Fruit fly (Drosophila melanogaster) whole organism, embryonic: ENCODE data around the gene CG13096.

Experiments used
- CG10979 ChIP-seq: fragments of 200-800 bp; sonication (Bioruptor generic); optimal IDR thresholded peaks from 2 replicates; lab custom pipeline; 2018; ENCODE audit warnings: missing biosample characterization, mild to moderate bottlenecking, missing genetic modification characterization, moderate library complexity
- CG11504 ChIP-seq: fragments of 200-800 bp; sonication (Bioruptor generic); optimal IDR thresholded peaks from 3 replicates; lab custom pipeline; 2019; ENCODE audit warnings: missing biosample characterization, mild to moderate bottlenecking, missing genetic modification characterization, moderate library complexity
- CG14710 ChIP-seq: fragments of 200-800 bp; sonication (Bioruptor generic); optimal IDR thresholded peaks from 3 replicates; lab custom pipeline; 2019; ENCODE audit warnings: missing biosample characterization, mild to moderate bottlenecking, missing genetic modification characterization, moderate library complexity
- CG15479 ChIP-seq: fragments of 200-800 bp; sonication (Bioruptor generic); optimal IDR thresholded peaks from 3 replicates; lab custom pipeline; 2019; ENCODE audit warnings: missing biosample characterization, mild to moderate bottlenecking, missing genetic modification characterization, moderate library complexity
- CG1603 ChIP-seq: fragments of 200-800 bp; sonication (Bioruptor generic); optimal IDR thresholded peaks from 2 replicates; lab custom pipeline; 2019; ENCODE audit warnings: missing biosample characterization, mild to moderate bottlenecking, missing genetic modification characterization, moderate library complexity
- CG17829 ChIP-seq: fragments of 200-800 bp; optimal IDR thresholded peaks from 2 replicates; lab custom pipeline; 2019; ENCODE audit warnings: missing biosample characterization, mild to moderate bottlenecking, missing genetic modification characterization, moderate library complexity
- CG2199 ChIP-seq: fragments of 200-800 bp; sonication (Bioruptor generic); IDR thresholded peaks from 3 replicates; pipeline ENCODE4 v1.3.6; 2022; ENCODE audit warnings: missing biosample characterization, missing genetic modification characterization
- CG2712 ChIP-seq: fragments of 200-800 bp; optimal IDR thresholded peaks from 3 replicates; lab custom pipeline; 2019; ENCODE audit warnings: missing biosample characterization, mild to moderate bottlenecking, missing genetic modification characterization, moderate library complexity
- CG34422 ChIP-seq: fragments of 200-800 bp; sonication (Bioruptor generic); IDR thresholded peaks from 3 replicates; pipeline ENCODE4 v1.3.6; 2022; ENCODE audit warnings: missing biosample characterization, missing genetic modification characterization
- CG4282 ChIP-seq: fragments of 200-800 bp; sonication (Bioruptor generic); optimal IDR thresholded peaks from 2 replicates; lab custom pipeline; 2016; ENCODE audit warnings: missing biosample characterization, missing genetic modification characterization
- CG4707 ChIP-seq: fragments of 200-800 bp; sonication (Bioruptor generic); optimal IDR thresholded peaks from 2 replicates; lab custom pipeline; 2018; ENCODE audit warnings: missing biosample characterization, mild to moderate bottlenecking, missing genetic modification characterization, moderate library complexity
- CG6254 ChIP-seq: fragments of 200-800 bp; sonication (Bioruptor generic); optimal IDR thresholded peaks from 3 replicates; lab custom pipeline; 2017; ENCODE audit warnings: mild to moderate bottlenecking, missing biosample characterization, missing genetic modification reagents, missing genetic modification characterization
- CG8478 ChIP-seq: fragments of >200 bp; optimal IDR thresholded peaks from 2 replicates; lab custom pipeline; 2018
- CoRest ChIP-seq: fragments of 200-800 bp; sonication (Bioruptor generic); optimal IDR thresholded peaks from 3 replicates; lab custom pipeline; 2018; ENCODE audit warnings: missing biosample characterization, mild to moderate bottlenecking, missing genetic modification characterization, moderate library complexity
- D ChIP-seq, 2 experiments: fragments of 200-800 bp in 1 of 2; fragments of >200 bp in 1 of 2; sonication (Bioruptor generic) in 1 of 2; optimal IDR thresholded peaks; 2 replicates in 1 of 2; 3 replicates in 1 of 2; lab custom pipeline; 2017; ENCODE audit warnings: mild to moderate bottlenecking in 1 of 2, missing biosample characterization in 1 of 2, missing genetic modification characterization in 1 of 2, missing genetic modification reagents in 1 of 2
- D19A ChIP-seq: fragments of 200-800 bp; optimal IDR thresholded peaks from 3 replicates; lab custom pipeline; 2019; ENCODE audit warnings: missing biosample characterization, mild to moderate bottlenecking, missing genetic modification characterization, moderate library complexity
- Dp ChIP-seq: fragments of 200-800 bp; sonication (Bioruptor generic); optimal IDR thresholded peaks from 2 replicates; lab custom pipeline; 2018; ENCODE audit warnings: missing biosample characterization, mild to moderate bottlenecking, missing genetic modification characterization, moderate library complexity
- HLH54F ChIP-seq: fragments of 200-800 bp; sonication (Bioruptor generic); optimal IDR thresholded peaks from 3 replicates; lab custom pipeline; 2016; ENCODE audit warnings: missing biosample characterization, missing genetic modification characterization
- Med ChIP-seq: fragments of 200-800 bp; sonication (Bioruptor generic); peaks from one replicate; lab custom pipeline; 2016; ENCODE audit warnings: missing biosample characterization, missing genetic modification characterization, mild to moderate bottlenecking, inconsistent platforms, moderate library complexity
- Pdp1 ChIP-seq, 2 experiments: fragments of 200-800 bp; sonication (Bioruptor generic); optimal IDR thresholded peaks; 3 replicates each; lab custom pipeline; 2016; ENCODE audit warnings: missing biosample characterization in 2 of 2, missing genetic modification characterization in 2 of 2, mild to moderate bottlenecking in 1 of 2, moderate library complexity in 1 of 2
- Sox102F ChIP-seq: fragments of 200-800 bp; sonication (Bioruptor generic); optimal IDR thresholded peaks from 2 replicates; lab custom pipeline; 2018; ENCODE audit warnings: missing biosample characterization, mild to moderate bottlenecking, missing genetic modification characterization, moderate library complexity
- ac ChIP-seq: fragments of 200-800 bp; sonication (Bioruptor generic); optimal IDR thresholded peaks from 3 replicates; lab custom pipeline; 2017; ENCODE audit warnings: missing biosample characterization, mild to moderate bottlenecking, missing genetic modification characterization
- bsh ChIP-seq, 2 experiments: fragments of 200-800 bp; sonication (Bioruptor generic); optimal IDR thresholded peaks; 2 replicates each; lab custom pipeline; 2017 to 2018; ENCODE audit warnings: mild to moderate bottlenecking in 2 of 2, missing biosample characterization in 2 of 2, missing genetic modification characterization in 2 of 2, moderate library complexity in 1 of 2
- cato ChIP-seq: fragments of 200-800 bp; sonication (Bioruptor generic); optimal IDR thresholded peaks from 2 replicates; lab custom pipeline; 2016; ENCODE audit warnings: missing biosample characterization, missing genetic modification characterization, borderline replicate concordance
- ci ChIP-seq: fragments of 200-800 bp; sonication (Bioruptor generic); IDR thresholded peaks from 3 replicates; pipeline ENCODE4 v1.3.6; 2022; ENCODE audit warnings: missing biosample characterization, missing genetic modification characterization
- dmrt11E ChIP-seq: fragments of 200-800 bp; sonication (Bioruptor generic); optimal IDR thresholded peaks from 3 replicates; lab custom pipeline; 2018; ENCODE audit warnings: missing biosample characterization, mild to moderate bottlenecking, missing genetic modification characterization, moderate library complexity
- gce ChIP-seq: fragments of 200-800 bp; sonication (Bioruptor generic); IDR thresholded peaks from 3 replicates; pipeline ENCODE4 v1.3.6; 2022; ENCODE audit warnings: missing biosample characterization, missing genetic modification characterization
- gem ChIP-seq: fragments of 200-800 bp; sonication (Bioruptor generic); optimal IDR thresholded peaks from 2 replicates; lab custom pipeline; 2019; ENCODE audit warnings: missing biosample characterization, mild to moderate bottlenecking, missing genetic modification characterization, moderate library complexity
- lola ChIP-seq, 3 experiments: fragments of >200 bp in 2 of 3; fragments of 200-800 bp in 1 of 3; sonication (Bioruptor generic) in 1 of 3; optimal IDR thresholded peaks; 2 replicates each; lab custom pipeline; 2017 to 2019; ENCODE audit warnings: missing biosample characterization in 3 of 3, missing genetic modification characterization in 3 of 3, mild to moderate bottlenecking in 1 of 3, moderate library complexity in 1 of 3
- mirr ChIP-seq: fragments of 200-800 bp; sonication (Bioruptor generic); optimal IDR thresholded peaks from 3 replicates; lab custom pipeline; 2018; ENCODE audit warnings: missing biosample characterization, mild to moderate bottlenecking, missing genetic modification characterization
- prd ChIP-seq, 3 experiments: fragments of >200 bp in 2 of 3; fragments of 200-800 bp in 1 of 3; sonication (Bioruptor generic) in 1 of 3; optimal IDR thresholded peaks in 2 of 3; IDR thresholded peaks in 1 of 3; 2 replicates in 2 of 3; 3 replicates in 1 of 3; pipeline versions ENCODE4 v1.3.6 to Lab custom; 2017 to 2022; ENCODE audit warnings: missing biosample characterization in 1 of 3, missing genetic modification characterization in 1 of 3
- row ChIP-seq: fragments of 200-800 bp; sonication (Bioruptor generic); IDR thresholded peaks from 3 replicates; pipeline ENCODE4 v1.3.6; 2022; ENCODE audit warnings: missing biosample characterization, missing genetic modification characterization
- sob ChIP-seq: fragments of 200-800 bp; sonication (Bioruptor generic); IDR thresholded peaks from 2 replicates; pipeline ENCODE4 v1.3.6; 2022; ENCODE audit warnings: missing biosample characterization, missing genetic modification characterization
- tup ChIP-seq: fragments of 200-800 bp; sonication (Bioruptor generic); optimal IDR thresholded peaks from 2 replicates; lab custom pipeline; 2016; ENCODE audit warnings: missing biosample characterization, mild to moderate bottlenecking, missing genetic modification characterization, moderate library complexity
- twi ChIP-seq: fragments of 200-800 bp; optimal IDR thresholded peaks from 2 replicates; lab custom pipeline; 2019; ENCODE audit warnings: missing biosample characterization, mild to moderate bottlenecking, missing genetic modification characterization, moderate library complexity
- unpg ChIP-seq: fragments of 200-800 bp; sonication (Bioruptor generic); optimal IDR thresholded peaks from 3 replicates; lab custom pipeline; 2018; ENCODE audit warnings: missing biosample characterization, mild to moderate bottlenecking, missing genetic modification characterization, moderate library complexity
- vvl ChIP-seq: fragments of 200-800 bp; sonication (Bioruptor generic); IDR thresholded peaks from 2 replicates; pipeline ENCODE4 v1.3.6; 2022; ENCODE audit warnings: missing biosample characterization, missing genetic modification characterization
- z ChIP-seq: fragments of 200-800 bp; sonication (Bioruptor generic); IDR thresholded peaks from 3 replicates; pipeline ENCODE4 v1.3.6; 2022; ENCODE audit warnings: missing biosample characterization, missing genetic modification characterization

The CG13096 gene

DNA sequence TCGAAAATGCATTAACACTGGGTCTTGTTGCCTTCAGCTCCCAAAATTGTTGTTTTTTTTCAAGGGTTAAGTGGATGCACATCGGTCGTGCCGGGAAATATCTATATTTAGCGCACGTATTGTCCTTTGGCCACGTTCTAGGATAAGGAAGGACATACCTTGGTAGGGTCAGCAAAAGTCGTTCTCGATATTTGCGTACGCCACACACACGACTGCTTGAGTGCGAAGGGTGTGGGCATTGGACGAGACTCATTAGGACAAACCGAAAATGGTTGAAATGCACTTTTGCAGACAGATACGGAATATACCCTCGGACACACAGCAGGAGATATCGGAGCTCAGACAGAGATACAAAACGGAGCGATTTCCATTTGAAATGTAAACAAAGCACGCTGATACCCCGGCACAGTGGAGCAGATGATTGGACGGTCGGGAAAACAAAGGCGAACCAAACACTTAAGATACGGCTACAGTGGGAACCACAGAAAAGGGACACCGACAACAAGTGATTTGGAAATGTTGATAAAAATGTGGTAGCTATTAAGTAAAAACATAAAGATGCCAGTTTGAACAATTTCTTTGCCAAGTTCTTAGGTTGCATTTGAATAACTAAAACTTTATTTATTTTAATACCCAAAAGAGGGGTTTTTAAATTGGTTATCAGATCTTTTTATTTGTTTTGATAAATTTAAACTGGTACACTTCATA is 33.9 kb upstream of the CG13096 start (continued):
- TF ChIP-seq dmrt11E (tag; lab: Kevin White, UChicago) (peak; percentile 31), CG4707 (GFP tag; lab: Kevin White, UChicago) (peak; percentile 39), sob (GFP tag; lab: Robert Waterston, UW) (0 out of 2 replicates have a peak, but pooled peaks have one; percentile 7), ac (GFP tag; lab: Kevin White, UChicago) (peak; percentile 14), HLH54F (GFP tag; lab: Kevin White, UChicago) (no peak), CG17829 (tag; lab: Kevin White, UChicago) (peak; percentile 40), prd (optimal IDR thresholded peaks at IDR 0.05; lab: Kevin White, UChicago) (no peak), prd (GFP tag; IDR thresholded peaks at IDR 0.05; lab: Robert Waterston, UW) (peak; percentile 20; the same call in 1 of the 3 replicates), CoRest (tag; lab: Kevin White, UChicago) (peak; percentile 17), vvl (GFP tag; lab: Robert Waterston, UW) (peak; percentile 24; the same call in 1 of the 2 replicates), CG34422 (GFP tag; lab: Robert Waterston, UW) (no peak), CG14710 (tag; lab: Kevin White, UChicago) (peak; percentile 9), Dp (GFP tag; lab: Kevin White, UChicago) (no peak), D (optimal IDR thresholded peaks at IDR 0.05; lab: Kevin White, UChicago) (no peak), D (GFP tag; optimal IDR thresholded peaks at IDR 0.05; lab: Kevin White, UChicago) (peak; percentile 22), CG2199 (0 out of 3 replicates have a peak, but pooled peaks have one; percentile 27), tup (GFP tag; lab: Kevin White, UChicago) (peak; percentile 15), D19A (tag; lab: Kevin White, UChicago) (peak; percentile 30), CG2712 (tag; lab: Kevin White, UChicago) (peak; percentile 15), Pdp1 (GFP tag; optimal IDR thresholded peaks at IDR 0.05; lab: Kevin White, UChicago) (peak in 1 of 2 experiments; percentile 10), z (GFP tag; lab: Robert Waterston, UW) (0 out of 3 replicates have a peak, but pooled peaks have one; percentile 12), row (GFP tag; lab: Robert Waterston, UW) (peak; percentile 38; the same call in 2 of the 3 replicates), Med (GFP tag; lab: Kevin White, UChicago) (peak; percentile 43), lola (GFP tag; optimal IDR thresholded peaks at IDR 0.05; lab: Kevin White, UChicago) (peak in 1 of 3 experiments; percentile 9), CG11504 (tag; lab: Kevin White, UChicago) (peak; percentile 3), twi (tag; lab: Kevin White, UChicago) (peak; percentile 22), gce (GFP tag; lab: Robert Waterston, UW) (0 out of 3 replicates have a peak, but pooled peaks have one; percentile 24), CG6254 (GFP tag; lab: Kevin White, UChicago) (peak; percentile 2), CG8478 (lab: Kevin White, UChicago) (no peak), CG15479 (GFP tag; lab: Kevin White, UChicago) (peak; percentile 87), cato (GFP tag; lab: Kevin White, UChicago) (no peak), unpg (peak; percentile 3), ci (GFP tag; lab: Robert Waterston, UW) (0 out of 3 replicates have a peak, but pooled peaks have one; percentile 15), CG10979 (tag; lab: Kevin White, UChicago) (peak; percentile 25), Sox102F (GFP tag; lab: Kevin White, UChicago) (peak; percentile 6), bsh (GFP tag; optimal IDR thresholded peaks at IDR 0.05; lab: Kevin White, UChicago) (peak in 1 of 2 experiments; percentile 35), CG1603 (tag; lab: Kevin White, UChicago) (peak; percentile 5), mirr (GFP tag; lab: Kevin White, UChicago) (no peak), CG4282 (GFP tag; lab: Kevin White, UChicago) (peak; percentile 49), gem (peak; percentile 12)
